Worm (Caenorhabditis elegans) whole organism, midembryonic: ENCODE measurements around the gene tbc-18.

Experiments used
- T22C8.4 ChIP-seq: fragments of 200-800 bp; sonication (Bioruptor generic); IDR thresholded peaks from 2 replicates; pipeline ENCODE4 v1.3.6; 2022; ENCODE audit warnings: missing genetic modification characterization, missing compliant biosample characterization
- cog-1 ChIP-seq: sonication (generic microtip); optimal IDR thresholded peaks from 2 replicates; lab custom pipeline; 2016; ENCODE audit warnings: missing genetic modification characterization, missing compliant biosample characterization
- med-1 ChIP-seq: sonication (generic microtip); optimal IDR thresholded peaks from 2 replicates; lab custom pipeline; 2017; ENCODE audit warnings: missing genetic modification characterization, mild to moderate bottlenecking, missing compliant biosample characterization, antibody characterized with exemption, missing genetic modification reagents; ENCODE audit not compliant: insufficient read depth
- ref-1 ChIP-seq: fragments of 200-800 bp; sonication (Bioruptor generic); conservative IDR thresholded peaks from 2 replicates; pipeline ENCODE4 v1.3.6; 2022; ENCODE audit warnings: missing genetic modification reagents, missing genetic modification characterization, missing compliant biosample characterization
- ztf-23 ChIP-seq: fragments of 200-800 bp; sonication (Bioruptor generic); IDR thresholded peaks from 2 replicates; pipeline ENCODE4 v1.3.6; 2022; ENCODE audit warnings: missing genetic modification reagents, missing genetic modification characterization, missing compliant biosample characterization

ce11 chrX:8421594-8421993, 43.2 kb downstream of the tbc-18 start:
- TF ChIP-seq ztf-23: no peak
- no peak for TF ChIP-seq ref-1 (GFP tag; lab: Robert Waterston, UW)
- TF ChIP-seq med-1 (GFP tag; lab: Kevin White, UChicago): no peak
- no peak for TF ChIP-seq T22C8.4 (GFP tag; lab: Robert Waterston, UW)
- no peak for TF ChIP-seq cog-1 (tag; lab: Kevin White, UChicago)
